Worm (Caenorhabditis elegans): ENCODE measurements around the gene C44B12.3.

The C44B12.3 gene

ce11 chrIV:1104518-1104917 is at the start of gene C44B12.3, which contains the start of gene C44B12.9:
TSS of gene C44B12.3 (plus strand) at chrIV:1104766.
TSS of gene C44B12.9 (minus strand) at chrIV:1104618.
- TF ChIP-seq dao-5 (tag; optimal IDR thresholded peaks at IDR 0.05), result no peak
- TF ChIP-seq him-1 (tag; optimal IDR thresholded peaks at IDR 0.05), result no peak
- no peak for TF ChIP-seq W03F9.2 (tag; optimal IDR thresholded peaks at IDR 0.05)

DNA sequence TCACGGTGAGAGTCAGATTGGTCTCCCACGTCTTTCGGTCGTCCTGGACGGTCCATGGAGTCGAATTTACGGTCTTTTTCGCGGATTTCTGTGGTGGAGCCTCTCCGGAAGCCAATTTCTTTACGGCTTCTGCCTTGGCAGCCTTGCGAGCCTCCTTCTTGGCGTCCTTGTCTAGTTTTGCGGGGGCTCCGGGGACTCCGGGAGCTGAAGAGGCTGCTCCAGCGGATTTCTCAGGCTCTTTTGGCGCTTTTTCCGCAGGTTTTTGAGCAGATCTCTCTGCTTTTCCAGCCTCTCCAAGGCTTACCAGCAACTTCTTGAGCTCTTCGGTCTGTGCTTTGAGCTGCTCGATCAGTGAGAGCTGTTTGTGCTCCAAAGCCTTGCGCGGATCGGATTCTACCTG is 48.8 kb upstream of the C44B12.3 start:
- TF ChIP-seq W03F9.2 (tag; optimal IDR thresholded peaks at IDR 0.05) (no peak), him-1 (tag; optimal IDR thresholded peaks at IDR 0.05) (no peak), dao-5 (tag; optimal IDR thresholded peaks at IDR 0.05) (no peak)

- TF ChIP-seq W03F9.2 (tag; optimal IDR thresholded peaks at IDR 0.05) (no peak), him-1 (tag; optimal IDR thresholded peaks at IDR 0.05) (no peak), dao-5 (tag; optimal IDR thresholded peaks at IDR 0.05) (no peak)
Measured at ce11 chrIV:1056263-1056942, 48.2 kb upstream of the C44B12.3 start, which contains the start of the genes Y55F3AM.13 and mrps-25. TSS of gene Y55F3AM.13 (minus strand) at chrIV:1056313. TSS of gene mrps-25 (plus strand) at chrIV:1056892.

- TF ChIP-seq dao-5 (tag; optimal IDR thresholded peaks at IDR 0.05), result no peak
- TF ChIP-seq him-1 (tag; optimal IDR thresholded peaks at IDR 0.05), result no peak
- no peak for TF ChIP-seq W03F9.2 (tag; optimal IDR thresholded peaks at IDR 0.05)
Measured at ce11 chrIV:1058504-1058903, 46.1 kb upstream of the C44B12.3 start.

- TF ChIP-seq dao-5 (tag; optimal IDR thresholded peaks at IDR 0.05), result no peak
- TF ChIP-seq him-1 (tag; optimal IDR thresholded peaks at IDR 0.05), result no peak
- no peak for TF ChIP-seq W03F9.2 (tag; optimal IDR thresholded peaks at IDR 0.05)
Measured at ce11 chrIV:1063058-1063457, 41.5 kb upstream of the C44B12.3 start.

DNA sequence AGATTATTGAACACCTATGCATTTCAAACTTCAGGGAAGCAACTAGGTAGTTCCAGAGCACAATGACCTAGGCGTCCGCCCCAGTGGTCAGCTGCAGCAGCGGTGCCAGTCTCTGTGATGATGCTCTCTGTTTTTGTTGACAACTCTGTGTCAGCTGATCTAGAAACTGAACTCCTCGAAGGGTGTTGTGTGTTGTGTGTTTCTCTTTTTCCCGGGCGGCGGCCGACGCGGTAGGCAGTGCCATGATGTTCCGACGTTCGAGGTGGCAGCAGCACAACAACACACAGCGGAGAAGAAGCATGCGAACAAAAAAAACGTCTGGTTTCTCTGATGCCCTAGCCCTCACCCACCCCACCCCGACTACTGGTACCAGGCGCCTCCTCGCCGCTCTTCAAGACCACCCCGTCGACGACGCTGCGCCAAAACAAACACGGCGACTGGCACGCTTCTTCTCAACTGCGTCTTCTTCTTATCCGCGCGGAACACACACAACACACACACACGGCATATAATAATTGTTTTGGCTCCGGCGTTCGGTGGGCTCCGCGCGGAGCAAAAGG is 40.2 kb upstream of the C44B12.3 start:
- TF ChIP-seq W03F9.2 (tag; optimal IDR thresholded peaks at IDR 0.05) (no peak), dao-5 (tag; optimal IDR thresholded peaks at IDR 0.05) (no peak), him-1 (tag; optimal IDR thresholded peaks at IDR 0.05) (no peak)

- TF ChIP-seq him-1 (tag; optimal IDR thresholded peaks at IDR 0.05) (no peak), dao-5 (tag; optimal IDR thresholded peaks at IDR 0.05) (no peak), W03F9.2 (tag; optimal IDR thresholded peaks at IDR 0.05) (no peak)
Measured at ce11 chrIV:1065569-1065968, 39.0 kb upstream of the C44B12.3 start.

DNA sequence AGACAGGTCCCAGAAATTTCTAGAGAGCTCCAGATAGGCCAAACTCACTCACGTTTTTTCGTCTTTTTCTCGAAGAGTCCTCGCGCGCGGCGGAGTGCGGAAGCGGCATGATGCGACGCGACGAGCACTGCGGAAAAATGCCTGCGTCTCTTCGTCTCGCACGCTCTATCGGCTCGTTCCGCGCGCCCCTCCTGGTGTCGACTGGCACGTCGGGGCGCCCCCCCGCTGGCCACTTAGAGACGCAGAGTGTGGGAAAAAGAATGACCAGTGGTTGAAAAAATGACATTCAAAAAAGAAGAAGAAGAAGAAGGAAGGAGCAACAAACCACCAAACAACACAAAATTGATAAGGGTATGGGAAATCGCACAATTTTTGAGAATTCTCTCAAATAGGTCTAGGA is 37.1 kb upstream of the C44B12.3 start, which contains the start of gene znf-782:
znf-782 (minus strand) TSS at position 96 of the 400 bp plus-strand sequence.
- no peak for TF ChIP-seq dao-5 (tag; optimal IDR thresholded peaks at IDR 0.05)
- no peak for TF ChIP-seq him-1 (tag; optimal IDR thresholded peaks at IDR 0.05)
- TF ChIP-seq W03F9.2 (tag; optimal IDR thresholded peaks at IDR 0.05), result no peak

DNA sequence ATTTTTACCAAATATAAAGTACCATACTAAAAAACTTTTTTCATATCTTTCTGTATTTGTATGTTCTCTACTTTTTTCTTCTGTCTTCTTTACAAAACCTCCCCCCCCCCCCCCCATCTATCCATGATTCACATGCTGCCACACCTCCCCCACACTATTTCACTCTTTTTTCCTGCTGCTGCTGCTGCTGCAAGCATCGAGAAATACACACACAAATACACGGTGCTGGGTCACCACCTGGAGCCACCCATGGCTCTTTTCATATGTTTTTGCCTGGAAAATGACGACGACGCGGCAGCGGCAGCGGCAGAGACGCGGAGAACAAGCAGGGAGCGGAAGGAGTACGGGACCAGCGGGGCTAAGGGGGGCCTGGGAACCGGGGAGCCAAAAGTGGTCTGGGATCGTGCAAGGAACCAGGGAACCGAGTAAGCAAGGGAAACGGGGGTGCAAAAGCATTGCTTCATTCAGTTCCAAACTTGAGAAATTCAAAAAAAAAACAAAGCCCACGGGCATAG is 35.8 kb upstream of the C44B12.3 start:
- TF ChIP-seq W03F9.2 (tag; optimal IDR thresholded peaks at IDR 0.05), result no peak

DNA sequence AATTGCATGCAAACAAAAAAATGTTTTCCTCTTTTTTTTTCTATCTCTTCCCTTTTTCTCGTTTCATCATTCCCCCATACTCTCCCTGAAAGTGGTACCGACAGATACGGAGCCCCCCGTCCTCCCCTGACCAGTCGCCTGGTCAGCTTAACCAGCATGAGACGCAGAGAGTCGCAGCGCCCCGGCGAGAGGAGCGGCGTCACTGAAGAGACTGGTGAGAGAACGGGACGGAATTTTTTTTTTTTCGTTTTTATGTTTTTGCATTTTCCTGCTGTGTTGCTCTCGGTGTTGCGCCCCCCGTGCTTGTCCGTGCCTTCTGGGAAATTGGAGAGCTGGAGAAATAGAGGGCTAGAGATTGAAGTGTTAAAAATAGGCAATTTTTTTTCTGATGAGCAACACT is 34.2 kb upstream of the C44B12.3 start:
- TF ChIP-seq dao-5 (tag; optimal IDR thresholded peaks at IDR 0.05), result no peak
- TF ChIP-seq him-1 (tag; optimal IDR thresholded peaks at IDR 0.05), result peak; percentile 77
- peak; percentile 14 for TF ChIP-seq W03F9.2 (tag; optimal IDR thresholded peaks at IDR 0.05)

DNA sequence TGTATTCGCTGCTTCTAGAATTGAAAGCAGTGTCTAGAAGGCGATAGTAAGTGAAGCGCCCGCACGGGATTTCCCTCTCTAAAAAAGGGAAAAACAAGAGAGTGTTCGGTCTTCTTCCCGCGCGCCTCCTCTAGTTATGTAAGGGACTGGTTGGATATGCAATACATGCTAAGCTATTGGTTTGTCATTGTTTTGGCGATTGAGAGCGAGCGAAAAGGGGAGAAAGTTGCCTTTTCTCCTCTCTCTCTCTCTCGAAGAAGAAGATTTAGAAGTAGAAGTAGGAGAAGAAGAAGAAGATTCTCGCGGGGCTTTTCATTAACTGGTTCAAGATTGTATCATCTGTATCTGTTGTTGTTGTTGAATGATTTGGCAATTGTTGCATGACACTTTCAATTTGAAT is 30.5 kb upstream of the C44B12.3 start:
- TF ChIP-seq W03F9.2 (tag; optimal IDR thresholded peaks at IDR 0.05), result no peak

DNA sequence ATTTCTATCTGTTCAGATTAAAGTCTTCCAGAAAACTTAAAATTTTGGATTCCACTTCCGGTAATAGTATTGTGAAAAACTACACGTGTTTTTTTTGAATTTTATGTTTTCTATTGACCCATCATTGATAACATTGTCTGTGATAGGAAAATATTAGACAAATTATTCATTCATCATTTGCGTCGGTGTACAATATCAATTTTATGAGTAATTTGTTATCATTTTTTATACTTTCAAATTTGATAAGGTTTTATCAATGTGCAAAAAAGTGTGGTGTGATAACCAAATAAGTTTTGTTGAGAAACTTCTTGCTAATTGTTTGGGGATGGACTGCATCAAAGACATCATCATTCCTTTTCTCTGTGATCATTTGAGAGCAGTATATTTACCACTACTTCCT is 29.1 kb upstream of the C44B12.3 start:
- TF ChIP-seq dao-5 (tag; optimal IDR thresholded peaks at IDR 0.05), result no peak
- no peak for TF ChIP-seq W03F9.2 (tag; optimal IDR thresholded peaks at IDR 0.05)
- no peak for TF ChIP-seq him-1 (tag; optimal IDR thresholded peaks at IDR 0.05)

DNA sequence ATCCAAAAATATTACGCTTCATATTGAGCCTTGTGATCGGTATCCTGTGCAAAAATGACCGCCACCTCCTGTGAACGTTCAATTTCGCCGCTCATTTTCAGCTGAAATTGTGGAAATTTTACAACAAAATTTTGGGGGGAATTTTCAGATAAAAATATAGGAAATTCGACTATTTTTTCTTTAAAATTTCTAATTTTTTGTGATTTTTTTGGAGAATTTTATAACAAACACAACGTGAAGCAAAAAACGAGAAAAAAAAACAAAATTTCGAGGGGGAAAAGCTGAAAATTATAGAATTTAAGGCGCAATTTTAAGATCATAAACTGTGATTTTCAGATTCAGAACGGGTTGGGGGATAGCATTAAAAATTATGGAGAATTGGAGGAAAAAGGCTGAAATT is 17.7 kb upstream of the C44B12.3 start, which contains the start of gene csn-4:
csn-4 (minus strand) TSS at position 101 of the 400 bp plus-strand sequence.
- TF ChIP-seq dao-5 (tag; optimal IDR thresholded peaks at IDR 0.05) (no peak), him-1 (tag; optimal IDR thresholded peaks at IDR 0.05) (no peak), W03F9.2 (tag; optimal IDR thresholded peaks at IDR 0.05) (no peak)

- TF ChIP-seq dao-5 (tag; optimal IDR thresholded peaks at IDR 0.05) (no peak), W03F9.2 (tag; optimal IDR thresholded peaks at IDR 0.05) (peak; percentile 97), him-1 (tag; optimal IDR thresholded peaks at IDR 0.05) (peak; percentile 94)
Measured at ce11 chrIV:1093870-1094564, 10.5 kb upstream of the C44B12.3 start, which contains the start of the genes cct-8 and Y55F3AR.2. TSS of gene cct-8 (minus strand) at chrIV:1093920. TSS of gene Y55F3AR.2 (plus strand) at chrIV:1094541.

Measured in whole organism, L4/young adult.